Fruit fly (Drosophila melanogaster) whole organism, embryonic: ENCODE data around the gene CG33552.

Experiments used
- B-H2 ChIP-seq: fragments of 200-800 bp; sonication (Bioruptor generic); optimal IDR thresholded peaks from 2 replicates; lab custom pipeline; 2018; ENCODE audit warnings: missing biosample characterization, mild to moderate bottlenecking, missing genetic modification characterization
- Bteb2 ChIP-seq: fragments of 200-800 bp; sonication (Bioruptor generic); optimal IDR thresholded peaks from 2 replicates; lab custom pipeline; 2016; ENCODE audit warnings: missing biosample characterization, missing genetic modification characterization
- CG10543 ChIP-seq: fragments of 200-800 bp; sonication (Bioruptor generic); optimal IDR thresholded peaks from 3 replicates; lab custom pipeline; 2017; ENCODE audit warnings: missing biosample characterization, mild to moderate bottlenecking, missing genetic modification characterization, moderate library complexity
- CG12071 ChIP-seq: fragments of 200-800 bp; sonication (Bioruptor generic); optimal IDR thresholded peaks from 3 replicates; lab custom pipeline; 2018; ENCODE audit warnings: missing biosample characterization, mild to moderate bottlenecking, missing genetic modification characterization
- CG12104 ChIP-seq: fragments of 200-800 bp; sonication (Bioruptor generic); optimal IDR thresholded peaks from 3 replicates; lab custom pipeline; 2016; ENCODE audit warnings: missing biosample characterization, missing genetic modification characterization
- CG16863 ChIP-seq: fragments of 200-800 bp; sonication (Bioruptor generic); optimal IDR thresholded peaks from 3 replicates; lab custom pipeline; 2016; ENCODE audit warnings: missing biosample characterization, missing genetic modification characterization
- CG17359 ChIP-seq: fragments of 200-800 bp; sonication (Bioruptor generic); optimal IDR thresholded peaks from 3 replicates; lab custom pipeline; 2018; ENCODE audit warnings: missing biosample characterization, mild to moderate bottlenecking, missing genetic modification characterization, moderate library complexity
- CG17361 ChIP-seq: fragments of 200-800 bp; sonication (Bioruptor generic); IDR thresholded peaks from 3 replicates; pipeline ENCODE4 v1.3.6; 2022; ENCODE audit warnings: missing biosample characterization, missing genetic modification characterization
- CG17802 ChIP-seq: fragments of 200-800 bp; sonication (Bioruptor generic); optimal IDR thresholded peaks from 2 replicates; lab custom pipeline; 2018; ENCODE audit warnings: missing biosample characterization, mild to moderate bottlenecking, missing genetic modification characterization, moderate library complexity
- CG1832 ChIP-seq: fragments of 200-800 bp; sonication (Bioruptor generic); optimal IDR thresholded peaks from 2 replicates; lab custom pipeline; 2017; ENCODE audit warnings: missing biosample characterization, mild to moderate bottlenecking, missing genetic modification characterization, inconsistent platforms
- CG2129 ChIP-seq: fragments of 200-800 bp; sonication (Bioruptor generic); IDR thresholded peaks from 2 replicates; pipeline ENCODE4 v1.3.6; 2022; ENCODE audit warnings: missing biosample characterization, missing genetic modification characterization; ENCODE audit not compliant: partially characterized antibody
- CG32532 ChIP-seq: fragments of 200-800 bp; sonication (Bioruptor generic); IDR thresholded peaks from 2 replicates; pipeline ENCODE4 v1.3.6; 2022; ENCODE audit warnings: missing biosample characterization, missing genetic modification characterization
- CG33557 ChIP-seq: fragments of 200-800 bp; sonication (Bioruptor generic); optimal IDR thresholded peaks from 2 replicates; lab custom pipeline; 2019; ENCODE audit warnings: missing biosample characterization, mild to moderate bottlenecking, missing genetic modification characterization, moderate library complexity
- CG3847 ChIP-seq: fragments of 200-800 bp; sonication (Bioruptor generic); IDR thresholded peaks from 2 replicates; pipeline ENCODE4 v1.3.6; 2022; ENCODE audit warnings: missing biosample characterization, missing genetic modification characterization
- CG6854 ChIP-seq: fragments of 200-800 bp; sonication (Bioruptor generic); optimal IDR thresholded peaks from 3 replicates; lab custom pipeline; 2017; ENCODE audit warnings: missing biosample characterization, mild to moderate bottlenecking, missing genetic modification characterization
- CG7372 ChIP-seq: fragments of 200-800 bp; sonication (Bioruptor generic); IDR thresholded peaks from 2 replicates; pipeline ENCODE4 v1.3.6; 2022; ENCODE audit warnings: missing biosample characterization, missing genetic modification characterization
- CG8089 ChIP-seq: fragments of 200-800 bp; sonication (Bioruptor generic); optimal IDR thresholded peaks from 3 replicates; lab custom pipeline; 2016; ENCODE audit warnings: missing biosample characterization, missing genetic modification characterization
- CG8281 ChIP-seq: fragments of 200-800 bp; sonication (Bioruptor generic); optimal IDR thresholded peaks from 2 replicates; lab custom pipeline; 2018; ENCODE audit warnings: missing biosample characterization, mild to moderate bottlenecking, missing genetic modification characterization, moderate library complexity
- CG8290 ChIP-seq, 3 experiments: fragments of 200-800 bp; sonication (Bioruptor generic); optimal IDR thresholded peaks; 2 replicates each; lab custom pipeline; 2016 to 2019; ENCODE audit warnings: missing biosample characterization in 3 of 3, missing genetic modification characterization in 3 of 3, mild to moderate bottlenecking in 2 of 3, moderate library complexity in 1 of 3
- D19B ChIP-seq: fragments of 200-800 bp; sonication (Bioruptor generic); optimal IDR thresholded peaks from 2 replicates; lab custom pipeline; 2017; ENCODE audit warnings: missing biosample characterization, mild to moderate bottlenecking, missing genetic modification characterization
- H2.0 ChIP-seq: fragments of 200-800 bp; sonication (Bioruptor generic); IDR thresholded peaks from 2 replicates; pipeline ENCODE4 v1.3.6; 2022; ENCODE audit warnings: missing biosample characterization, missing genetic modification characterization
- Mrtf ChIP-seq: fragments of 200-800 bp; sonication (Bioruptor generic); IDR thresholded peaks from 3 replicates; pipeline ENCODE4 v1.3.6; 2022; ENCODE audit warnings: missing biosample characterization, missing genetic modification characterization
- PHDP ChIP-seq: fragments of 200-800 bp; sonication (Bioruptor generic); optimal IDR thresholded peaks from 3 replicates; lab custom pipeline; 2018; ENCODE audit warnings: missing biosample characterization, mild to moderate bottlenecking, missing genetic modification characterization, moderate library complexity
- Taf1 ChIP-seq: fragments of 200-800 bp; sonication (Bioruptor generic); IDR thresholded peaks from 2 replicates; pipeline ENCODE4 v1.3.6; 2022; ENCODE audit warnings: missing biosample characterization, missing genetic modification characterization
- ap ChIP-seq: fragments of 200-800 bp; sonication (Bioruptor generic); IDR thresholded peaks from 2 replicates; pipeline ENCODE4 v1.3.6; 2022; ENCODE audit warnings: missing biosample characterization, missing genetic modification characterization
- ato ChIP-seq: fragments of 200-800 bp; sonication (Bioruptor generic); IDR thresholded peaks from 2 replicates; pipeline ENCODE4 v1.3.6; 2022; ENCODE audit warnings: missing biosample characterization, missing genetic modification characterization; ENCODE audit not compliant: partially characterized antibody
- bigmax ChIP-seq: fragments of 200-800 bp; sonication (Bioruptor generic); optimal IDR thresholded peaks from 2 replicates; lab custom pipeline; 2018; ENCODE audit warnings: missing biosample characterization, mild to moderate bottlenecking, missing genetic modification characterization
- btn ChIP-seq: fragments of 200-800 bp; sonication (Bioruptor generic); optimal IDR thresholded peaks from 2 replicates; lab custom pipeline; 2016; ENCODE audit warnings: missing biosample characterization, missing genetic modification characterization
- cad ChIP-seq: fragments of >200 bp; optimal IDR thresholded peaks from 2 replicates; lab custom pipeline; 2017; ENCODE audit warnings: missing biosample characterization, missing genetic modification characterization
- cwo ChIP-seq: fragments of 200-800 bp; sonication (Bioruptor generic); optimal IDR thresholded peaks from 3 replicates; lab custom pipeline; 2017; ENCODE audit warnings: missing biosample characterization, missing genetic modification characterization, mild to moderate bottlenecking, moderate library complexity, missing genetic modification reagents
- da ChIP-seq: fragments of 200-800 bp; sonication (Bioruptor generic); optimal IDR thresholded peaks from 2 replicates; lab custom pipeline; 2016; ENCODE audit warnings: missing biosample characterization, missing genetic modification characterization
- dpn ChIP-seq, 2 experiments: fragments of 200-800 bp; sonication (Bioruptor generic); optimal IDR thresholded peaks; 3 replicates each; lab custom pipeline; 2016; ENCODE audit warnings: missing biosample characterization in 2 of 2, missing genetic modification characterization in 2 of 2
- grn ChIP-seq: fragments of 200-800 bp; sonication (Bioruptor generic); optimal IDR thresholded peaks from 3 replicates; lab custom pipeline; 2017; ENCODE audit warnings: missing biosample characterization, missing genetic modification characterization
- kni ChIP-seq: fragments of 200-800 bp; sonication (Bioruptor generic); optimal IDR thresholded peaks from 3 replicates; lab custom pipeline; 2017; ENCODE audit warnings: mild to moderate bottlenecking, missing biosample characterization, missing genetic modification reagents, missing genetic modification characterization
- otp ChIP-seq: fragments of 200-800 bp; sonication (Bioruptor generic); IDR thresholded peaks from 3 replicates; pipeline ENCODE4, ENCODE4 v1.3.6; 2022; ENCODE audit warnings: missing biosample characterization, missing genetic modification characterization
- phol ChIP-seq: fragments of 200-800 bp; sonication (Bioruptor generic); optimal IDR thresholded peaks from 3 replicates; lab custom pipeline; 2018; ENCODE audit warnings: missing biosample characterization, mild to moderate bottlenecking, missing genetic modification characterization, moderate library complexity
- pzg ChIP-seq: fragments of 200-800 bp; sonication (Bioruptor generic); optimal IDR thresholded peaks from 3 replicates; lab custom pipeline; 2018; ENCODE audit warnings: missing biosample characterization, mild to moderate bottlenecking, missing genetic modification characterization, moderate library complexity
- sd ChIP-seq: fragments of 200-800 bp; sonication (Bioruptor generic); optimal IDR thresholded peaks from 3 replicates; lab custom pipeline; 2018; ENCODE audit warnings: missing biosample characterization, mild to moderate bottlenecking, missing genetic modification characterization, moderate library complexity
- sens-2 ChIP-seq: fragments of 200-800 bp; sonication (Bioruptor generic); IDR thresholded peaks from 2 replicates; pipeline ENCODE4 v1.3.6; 2022; ENCODE audit warnings: missing biosample characterization, missing genetic modification characterization
- sisA ChIP-seq: fragments of 200-800 bp; sonication (Bioruptor generic); IDR thresholded peaks from 2 replicates; pipeline ENCODE4 v1.3.6; 2022; ENCODE audit warnings: missing biosample characterization, missing genetic modification characterization
- so ChIP-seq: fragments of 200-800 bp; sonication (Bioruptor generic); IDR thresholded peaks from 3 replicates; pipeline ENCODE4 v1.3.6; 2022; ENCODE audit warnings: missing biosample characterization, missing genetic modification characterization
- sob ChIP-seq: fragments of 200-800 bp; sonication (Bioruptor generic); IDR thresholded peaks from 2 replicates; pipeline ENCODE4 v1.3.6; 2022; ENCODE audit warnings: missing biosample characterization, missing genetic modification characterization
- ssp ChIP-seq: fragments of 200-800 bp; sonication (Bioruptor generic); IDR thresholded peaks from 2 replicates; pipeline ENCODE4 v1.3.6; 2022; ENCODE audit warnings: missing biosample characterization, missing genetic modification characterization
- stwl ChIP-seq: fragments of 200-800 bp; sonication (Bioruptor generic); optimal IDR thresholded peaks from 3 replicates; lab custom pipeline; 2018; ENCODE audit warnings: missing biosample characterization, mild to moderate bottlenecking, missing genetic modification characterization, moderate library complexity
- tio ChIP-seq: fragments of 200-800 bp; sonication (Bioruptor generic); optimal IDR thresholded peaks from 2 replicates; lab custom pipeline; 2017; ENCODE audit warnings: missing biosample characterization, missing genetic modification characterization, inconsistent platforms
- toy ChIP-seq: fragments of 200-800 bp; sonication (Bioruptor generic); IDR thresholded peaks from 2 replicates; pipeline ENCODE4 v1.3.6; 2022; ENCODE audit warnings: missing biosample characterization, missing genetic modification characterization
- unc-4 ChIP-seq: fragments of 200-800 bp; sonication (Bioruptor generic); IDR thresholded peaks from 2 replicates; pipeline ENCODE4 v1.3.6; 2022; ENCODE audit warnings: missing biosample characterization, missing genetic modification characterization; ENCODE audit not compliant: partially characterized antibody
- zen ChIP-seq: fragments of 200-800 bp; sonication (Bioruptor generic); optimal IDR thresholded peaks from 3 replicates; lab custom pipeline; 2018; ENCODE audit warnings: missing biosample characterization, mild to moderate bottlenecking, missing genetic modification characterization, moderate library complexity

CG33552 gene

DNA sequence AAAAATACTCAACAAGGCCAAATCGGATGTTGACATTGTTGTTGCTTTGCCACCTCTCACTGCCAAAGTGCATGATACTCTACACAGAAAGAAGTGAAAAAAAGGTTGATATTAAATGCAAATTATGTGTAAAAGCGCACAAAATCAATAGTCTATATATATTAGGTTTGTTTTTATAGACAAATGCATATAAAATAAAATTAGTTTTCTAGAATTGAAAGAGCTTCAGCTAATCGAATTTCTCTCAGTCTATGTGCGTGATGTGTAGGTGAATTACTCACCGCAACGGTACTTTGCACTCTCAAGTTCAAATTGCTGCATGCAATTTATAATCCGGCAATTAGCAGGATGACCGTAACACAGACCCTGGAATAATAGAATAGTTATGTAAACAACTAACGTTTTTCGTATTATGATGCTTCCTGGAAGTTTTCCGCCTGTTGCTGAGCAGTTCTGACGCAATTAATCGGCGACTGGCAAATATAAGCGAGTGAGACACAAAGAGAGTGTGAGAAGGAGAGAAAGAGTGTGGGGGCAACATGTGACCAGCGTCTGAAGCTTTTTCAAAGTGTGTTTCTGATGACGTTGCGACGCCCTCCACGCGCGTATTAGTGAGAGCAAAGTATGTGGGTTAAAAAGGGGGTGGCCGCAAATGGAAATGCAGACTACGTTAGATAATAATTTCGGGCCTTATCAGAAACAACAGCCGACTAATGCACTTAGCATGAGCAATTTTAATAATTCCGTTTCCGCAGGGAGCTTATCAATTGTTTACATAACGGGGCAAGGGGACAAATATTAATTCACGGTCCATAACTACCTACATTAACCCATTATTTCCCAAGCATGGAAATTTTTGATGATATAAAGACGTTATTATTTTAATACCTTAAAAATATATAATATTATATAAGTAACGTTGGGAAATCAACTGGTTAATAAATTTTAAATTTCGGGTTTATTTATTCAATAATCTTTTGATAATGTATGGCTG is 38.7 kb downstream of the CG33552 start (continued):
- TF ChIP-seq D19B (GFP tag; lab: Kevin White, UChicago) (peak; percentile 67), CG3847 (GFP tag; lab: Robert Waterston, UW) (peak; percentile 91), CG33557 (GFP tag; lab: Kevin White, UChicago) (no peak), B-H2 (GFP tag; lab: Kevin White, UChicago) (no peak), tio (GFP tag; lab: Kevin White, UChicago) (peak; percentile 86), grn (GFP tag; lab: Kevin White, UChicago) (peak; percentile 55), cwo (GFP tag; lab: Kevin White, UChicago) (peak; percentile 86), Bteb2 (GFP tag; lab: Kevin White, UChicago) (peak; percentile 75), dpn (GFP tag; optimal IDR thresholded peaks at IDR 0.05; lab: Kevin White, UChicago) (peak; percentile 69 to 87), btn (peak; percentile 78), kni (no peak), CG1832 (GFP tag; lab: Kevin White, UChicago) (peak; percentile 1), bigmax (GFP tag; lab: Kevin White, UChicago) (no peak), CG8089 (GFP tag; lab: Kevin White, UChicago) (peak; percentile 58), PHDP (tag; lab: Kevin White, UChicago) (peak; percentile 82), CG17361 (GFP tag; lab: Robert Waterston, UW) (peak; percentile 96), H2.0 (GFP tag; lab: Robert Waterston, UW) (peak; percentile 93), Mrtf (GFP tag; lab: Robert Waterston, UW) (peak; percentile 83; the same call in 1 of the 3 replicates), pzg (peak; percentile 3), CG7372 (GFP tag; lab: Robert Waterston, UW) (peak; percentile 85), sd (tag; lab: Kevin White, UChicago) (peak; percentile 51), zen (tag; lab: Kevin White, UChicago) (peak; percentile 97), phol (peak; percentile 94), CG8290 (GFP tag; optimal IDR thresholded peaks at IDR 0.05; lab: Kevin White, UChicago) (peak; percentile 50), CG8290 (tag; optimal IDR thresholded peaks at IDR 0.05; lab: Kevin White, UChicago) (peak; percentile 16 to 26), CG17802 (tag; lab: Kevin White, UChicago) (peak; percentile 67), da (GFP tag; lab: Kevin White, UChicago) (peak; percentile 67), stwl (tag; lab: Kevin White, UChicago) (peak; percentile 22), toy (GFP tag; lab: Robert Waterston, UW) (peak; percentile 90), CG10543 (GFP tag; lab: Kevin White, UChicago) (no peak), otp (GFP tag; lab: Robert Waterston, UW) (peak; percentile 94), unc-4 (no peak), sens-2 (GFP tag; lab: Robert Waterston, UW) (peak; percentile 94), so (GFP tag; lab: Robert Waterston, UW) (peak; percentile 94), CG12071 (GFP tag; lab: Kevin White, UChicago) (peak; percentile 76), ap (peak; percentile 93), CG16863 (GFP tag; lab: Kevin White, UChicago) (peak; percentile 85), CG17359 (tag; lab: Kevin White, UChicago) (peak; percentile 98), ato (GFP tag; lab: Robert Waterston, UW) (no peak), Taf1 (GFP tag; lab: Robert Waterston, UW) (peak; percentile 86), ssp (GFP tag; lab: Robert Waterston, UW) (peak; percentile 88), CG2129 (GFP tag; lab: Robert Waterston, UW) (no peak), cad (GFP tag; lab: Kevin White, UChicago) (no peak), CG8281 (tag; lab: Kevin White, UChicago) (peak; percentile 71), CG32532 (GFP tag; lab: Robert Waterston, UW) (peak; percentile 95), CG12104 (peak; percentile 90), sisA (GFP tag; lab: Robert Waterston, UW) (peak; percentile 91), sob (peak; percentile 91), CG6854 (GFP tag; lab: Kevin White, UChicago) (peak; percentile 84)
